Worm (Caenorhabditis elegans) whole organism, young adult: ENCODE data around the gene Y38H6C.9.

Experiments
- B0261.1 ChIP-seq: sonication (generic microtip); optimal IDR thresholded peaks from 2 replicates; lab custom pipeline; 2016; ENCODE audit warnings: mild to moderate bottlenecking, missing genetic modification characterization, moderate library complexity, missing compliant biosample characterization
- D2030.7 ChIP-seq: fragments of 200-800 bp; sonication (Bioruptor generic); IDR thresholded peaks from 2 replicates; pipeline ENCODE4 v1.3.6; 2022; ENCODE audit warnings: missing genetic modification reagents, missing genetic modification characterization, missing compliant biosample characterization
- F10E7.11 ChIP-seq: sonication (generic microtip); optimal IDR thresholded peaks from 2 replicates; lab custom pipeline; 2017; ENCODE audit warnings: mild to moderate bottlenecking, missing genetic modification characterization, moderate library complexity, missing compliant biosample characterization
- F33H1.4 ChIP-seq: fragments of 200-800 bp; sonication (Bioruptor generic); IDR thresholded peaks from 2 replicates; pipeline ENCODE4 v1.3.6; 2022; ENCODE audit warnings: missing genetic modification reagents, missing genetic modification characterization, missing compliant biosample characterization
- F49E8.2 ChIP-seq: sonication (generic microtip); optimal IDR thresholded peaks from 3 replicates; lab custom pipeline; 2017; ENCODE audit warnings: missing genetic modification characterization, mild to moderate bottlenecking, missing compliant biosample characterization, antibody characterized with exemption, moderate library complexity; ENCODE audit not compliant: insufficient read depth
- F55B11.4 ChIP-seq: sonication (generic microtip); optimal IDR thresholded peaks from 2 replicates; lab custom pipeline; 2016; ENCODE audit warnings: missing compliant biosample characterization, missing genetic modification characterization, borderline replicate concordance; ENCODE audit not compliant: insufficient read depth
- Y53F4B.3 ChIP-seq: fragments of 200-800 bp; sonication (Bioruptor generic); IDR thresholded peaks from 2 replicates; pipeline ENCODE4 v1.3.6; 2022; ENCODE audit warnings: missing genetic modification reagents, missing genetic modification characterization, missing compliant biosample characterization
- Y79H2A.3 ChIP-seq: fragments of 200-800 bp; sonication (Bioruptor generic); conservative IDR thresholded peaks from 2 replicates; pipeline ENCODE4 v1.3.6; 2022; ENCODE audit warnings: missing genetic modification reagents, missing genetic modification characterization, missing compliant biosample characterization
- athp-1 ChIP-seq: sonication (generic microtip); optimal IDR thresholded peaks from 2 replicates; lab custom pipeline; 2017; ENCODE audit warnings: mild to moderate bottlenecking, missing genetic modification characterization, missing compliant biosample characterization
- attf-3 ChIP-seq: fragments of 200-800 bp; sonication (Bioruptor generic); conservative IDR thresholded peaks from 2 replicates; pipeline ENCODE4 v1.3.6; 2022; ENCODE audit warnings: missing genetic modification reagents, missing genetic modification characterization, missing compliant biosample characterization
- attf-6 ChIP-seq: fragments of 200-800 bp; sonication (Bioruptor generic); IDR thresholded peaks from 2 replicates; pipeline ENCODE4 v1.3.6; 2022; ENCODE audit warnings: missing genetic modification reagents, missing genetic modification characterization, missing compliant biosample characterization
- ceh-100 ChIP-seq: fragments of 200-800 bp; sonication (Bioruptor generic); IDR thresholded peaks from 2 replicates; pipeline ENCODE4 v1.3.6; 2022; ENCODE audit warnings: missing genetic modification reagents, missing genetic modification characterization, missing compliant biosample characterization
- ceh-27 ChIP-seq: fragments of 200-800 bp; sonication (Bioruptor generic); optimal IDR thresholded peaks from 2 replicates; lab custom pipeline; 2018; ENCODE audit warnings: mild to moderate bottlenecking, missing genetic modification characterization, moderate library complexity, missing compliant biosample characterization
- ceh-40 ChIP-seq: fragments of 200-800 bp; sonication (Bioruptor generic); IDR thresholded peaks from 2 replicates; pipeline ENCODE4 v1.3.6; 2022; ENCODE audit warnings: missing genetic modification characterization, missing compliant biosample characterization
- dox-1 ChIP-seq: fragments of 200-800 bp; sonication (Bioruptor generic); IDR thresholded peaks from 2 replicates; pipeline ENCODE4 v1.3.6; 2022; ENCODE audit warnings: missing genetic modification reagents, missing genetic modification characterization, missing compliant biosample characterization
- dpl-1 ChIP-seq: fragments of 150-350 bp; optimal IDR thresholded peaks from 2 replicates; lab custom pipeline; 2014; ENCODE audit warnings: missing biosample characterization, missing genetic modification reagents, missing genetic modification characterization
- egl-44 ChIP-seq: fragments of 200-800 bp; sonication (Bioruptor generic); IDR thresholded peaks from 2 replicates; pipeline ENCODE4 v1.3.6; 2022; ENCODE audit warnings: missing genetic modification reagents, missing genetic modification characterization, missing compliant biosample characterization
- egrh-3 ChIP-seq: fragments of 200-800 bp; sonication (Bioruptor generic); IDR thresholded peaks from 2 replicates; pipeline ENCODE4 v1.3.6; 2022; ENCODE audit warnings: missing genetic modification reagents, missing genetic modification characterization, missing compliant biosample characterization
- ekl-4 ChIP-seq: fragments of 200-800 bp; sonication (Bioruptor generic); IDR thresholded peaks from 2 replicates; pipeline ENCODE4 v1.3.6; 2022; ENCODE audit warnings: missing genetic modification reagents, missing genetic modification characterization, missing compliant biosample characterization
- ets-4 ChIP-seq: fragments of 200-800 bp; sonication (Bioruptor generic); optimal IDR thresholded peaks from 2 replicates; lab custom pipeline; 2018; ENCODE audit warnings: mild to moderate bottlenecking, missing genetic modification characterization, missing compliant biosample characterization
- hlh-26 ChIP-seq: fragments of 200-800 bp; sonication (Bioruptor generic); conservative IDR thresholded peaks from 2 replicates; pipeline ENCODE4 v1.3.6; 2022; ENCODE audit warnings: missing genetic modification reagents, missing genetic modification characterization, missing compliant biosample characterization
- hmg-1.2 ChIP-seq: fragments of 200-800 bp; sonication (Bioruptor generic); IDR thresholded peaks from 2 replicates; pipeline ENCODE4 v1.3.6; 2022; ENCODE audit warnings: missing genetic modification reagents, missing genetic modification characterization, missing compliant biosample characterization
- lag-1 ChIP-seq: fragments of 200-800 bp; sonication (Bioruptor generic); IDR thresholded peaks from 2 replicates; pipeline ENCODE4 v1.3.6; 2022; ENCODE audit warnings: missing genetic modification reagents, missing genetic modification characterization, missing compliant biosample characterization
- let-526 ChIP-seq: fragments of 200-800 bp; sonication (Bioruptor generic); IDR thresholded peaks from 2 replicates; pipeline ENCODE4 v1.3.6; 2022; ENCODE audit warnings: missing genetic modification reagents, missing genetic modification characterization, missing compliant biosample characterization
- let-607 ChIP-seq, 2 experiments: fragments of 200-800 bp in 1 of 2; sonication (Bioruptor generic) in 1 of 2; sonication (generic microtip) in 1 of 2; optimal IDR thresholded peaks; 2 replicates each; lab custom pipeline; 2016 to 2018; ENCODE audit warnings: mild to moderate bottlenecking in 2 of 2, missing compliant biosample characterization in 2 of 2, missing genetic modification characterization in 2 of 2, moderate library complexity in 2 of 2, missing genotype in 1 of 2
- lin-26 ChIP-seq: fragments of 200-800 bp; sonication (Bioruptor generic); IDR thresholded peaks from 2 replicates; pipeline ENCODE4 v1.3.6; 2022; ENCODE audit warnings: missing genetic modification reagents, missing genetic modification characterization, missing compliant biosample characterization
- lir-1 ChIP-seq: fragments of 200-800 bp; sonication (Bioruptor generic); conservative IDR thresholded peaks from 2 replicates; pipeline ENCODE4 v1.3.6; 2022; ENCODE audit warnings: missing genetic modification reagents, missing genetic modification characterization, missing compliant biosample characterization
- lsl-1 ChIP-seq: fragments of 200-800 bp; sonication (Bioruptor generic); optimal IDR thresholded peaks from 2 replicates; lab custom pipeline; 2018; ENCODE audit warnings: mild to moderate bottlenecking, missing genetic modification characterization, moderate library complexity, missing compliant biosample characterization
- lsy-27 ChIP-seq: sonication (generic microtip); optimal IDR thresholded peaks from 2 replicates; lab custom pipeline; 2017; ENCODE audit warnings: missing genetic modification characterization, mild to moderate bottlenecking, missing compliant biosample characterization, antibody characterized with exemption, missing genotype, borderline replicate concordance; ENCODE audit not compliant: insufficient read depth
- madf-10 ChIP-seq: sonication (generic microtip); optimal IDR thresholded peaks from 2 replicates; lab custom pipeline; 2016; ENCODE audit warnings: mild to moderate bottlenecking, missing genetic modification characterization, missing compliant biosample characterization
- madf-8 ChIP-seq: fragments of 200-800 bp; sonication (Bioruptor generic); conservative IDR thresholded peaks from 2 replicates; pipeline ENCODE4 v1.3.6; 2022; ENCODE audit warnings: missing genetic modification reagents, missing genetic modification characterization, missing compliant biosample characterization
- mcd-1 ChIP-seq: fragments of 200-800 bp; sonication (Bioruptor generic); IDR thresholded peaks from 2 replicates; pipeline ENCODE4 v1.3.6; 2022; ENCODE audit warnings: missing genetic modification reagents, missing genetic modification characterization, missing compliant biosample characterization
- nfyb-1 ChIP-seq: fragments of 200-800 bp; sonication (Bioruptor generic); IDR thresholded peaks from 2 replicates; pipeline ENCODE4 v1.3.6; 2022; ENCODE audit warnings: missing genetic modification reagents, missing genetic modification characterization, missing compliant biosample characterization
- nhr-120 ChIP-seq: fragments of 200-800 bp; sonication (Bioruptor generic); IDR thresholded peaks from 2 replicates; pipeline ENCODE4 v1.3.6; 2022; ENCODE audit warnings: missing genetic modification characterization, missing compliant biosample characterization
- nhr-80 ChIP-seq: sonication (generic microtip); optimal IDR thresholded peaks from 2 replicates; lab custom pipeline; 2016; ENCODE audit warnings: missing genetic modification characterization, missing compliant biosample characterization
- repo-1 ChIP-seq: sonication (generic microtip); optimal IDR thresholded peaks from 2 replicates; lab custom pipeline; 2017; ENCODE audit warnings: mild to moderate bottlenecking, missing genetic modification characterization, missing compliant biosample characterization
- tlf-1 ChIP-seq: fragments of 200-800 bp; sonication (Bioruptor generic); optimal IDR thresholded peaks from 2 replicates; lab custom pipeline; 2018; ENCODE audit warnings: mild to moderate bottlenecking, missing genetic modification characterization, missing compliant biosample characterization
- unc-130 ChIP-seq: sonication (generic microtip); optimal IDR thresholded peaks from 2 replicates; lab custom pipeline; 2016; ENCODE audit warnings: missing genetic modification reagents, missing genetic modification characterization, missing compliant biosample characterization
- zfh-2 ChIP-seq: fragments of 200-800 bp; sonication (Bioruptor generic); conservative IDR thresholded peaks from 2 replicates; pipeline ENCODE4 v1.3.6; 2022; ENCODE audit warnings: missing genetic modification reagents, missing genetic modification characterization, missing compliant biosample characterization
- ztf-25 ChIP-seq: fragments of 200-800 bp; sonication (Bioruptor generic); IDR thresholded peaks from 2 replicates; pipeline ENCODE4 v1.3.6; 2022; ENCODE audit warnings: missing genetic modification reagents, missing genetic modification characterization, missing compliant biosample characterization

Gene Y38H6C.9

ce11 chrV:20506542-20506941, 15.5 kb downstream of the Y38H6C.9 start:
- peak; percentile 21; the same call in 1 of the 2 replicates for TF ChIP-seq egrh-3 (GFP tag; lab: Robert Waterston, UW)
- no peak for TF ChIP-seq lir-1 (GFP tag; lab: Robert Waterston, UW)
- peak; percentile 67; the same call in 1 of the 2 replicates for TF ChIP-seq zfh-2 (GFP tag; lab: Robert Waterston, UW)
- TF ChIP-seq, all 124 proteins: peak for 2

ce11 chrV:20504997-20505396, 17.1 kb downstream of the Y38H6C.9 start, which contains the start of gene Y38H6C.4:
Gene Y38H6C.4 (minus strand): TSS chrV:20505097.
- TF ChIP-seq attf-6 (GFP tag; lab: Robert Waterston, UW) (no peak), D2030.7 (GFP tag; lab: Robert Waterston, UW) (no peak), let-526 (GFP tag; lab: Robert Waterston, UW) (no peak), lsy-27 (tag; lab: Kevin White, UChicago) (no peak), tlf-1 (no peak), nfyb-1 (GFP tag; lab: Robert Waterston, UW) (no peak)
- TF ChIP-seq, all 124 proteins: peak for 0

- TF ChIP-seq D2030.7 (GFP tag; lab: Robert Waterston, UW) (no peak), lin-26 (GFP tag; lab: Robert Waterston, UW) (no peak), ztf-25 (GFP tag; lab: Robert Waterston, UW) (no peak), dox-1 (no peak), ceh-27 (GFP tag; lab: Kevin White, UChicago) (no peak), lag-1 (GFP tag; lab: Robert Waterston, UW) (no peak), Y79H2A.3 (no peak), madf-8 (no peak)
Measured at ce11 chrV:20500405-20500804, 21.7 kb downstream of the Y38H6C.9 start, which contains the start of gene dct-14. Gene dct-14 (minus strand): TSS chrV:20500505.

ce11 chrV:20499642-20500041, 22.4 kb downstream of the Y38H6C.9 start:
- no peak for TF ChIP-seq F10E7.11 (tag; lab: Kevin White, UChicago)
- TF ChIP-seq let-607 (tag; optimal IDR thresholded peaks at IDR 0.05; lab: Kevin White, UChicago) = peak in 1 of 2 experiments; percentile 12
- no peak for TF ChIP-seq athp-1 (tag; lab: Kevin White, UChicago)
- peak; percentile 23 for TF ChIP-seq nhr-80 (tag; lab: Kevin White, UChicago)

- TF ChIP-seq hlh-26 (no peak), repo-1 (tag; lab: Kevin White, UChicago) (no peak), F55B11.4 (tag; lab: Kevin White, UChicago) (no peak), ets-4 (GFP tag; lab: Kevin White, UChicago) (no peak), hmg-1.2 (GFP tag; lab: Robert Waterston, UW) (no peak), unc-130 (no peak), egl-44 (0 out of 2 replicates have a peak, but pooled peaks have one; percentile 47), dox-1 (no peak), F33H1.4 (GFP tag; lab: Robert Waterston, UW) (no peak), madf-10 (tag; lab: Kevin White, UChicago) (no peak), attf-3 (GFP tag; lab: Robert Waterston, UW) (no peak), let-526 (GFP tag; lab: Robert Waterston, UW) (no peak), Y79H2A.3 (no peak), lsl-1 (GFP tag; lab: Kevin White, UChicago) (no peak), zfh-2 (GFP tag; lab: Robert Waterston, UW) (no peak), athp-1 (tag; lab: Kevin White, UChicago) (no peak), lin-26 (GFP tag; lab: Robert Waterston, UW) (no peak), Y53F4B.3 (GFP tag; lab: Robert Waterston, UW) (no peak), ekl-4 (GFP tag; lab: Robert Waterston, UW) (0 out of 2 replicates have a peak, but pooled peaks have one; percentile 36), mcd-1 (0 out of 2 replicates have a peak, but pooled peaks have one; percentile 19), ceh-40 (no peak), nhr-80 (tag; lab: Kevin White, UChicago) (peak; percentile 96), F49E8.2 (no peak), nhr-120 (GFP tag; lab: Robert Waterston, UW) (no peak), ceh-100 (GFP tag; lab: Robert Waterston, UW) (no peak), let-607 (tag; optimal IDR thresholded peaks at IDR 0.05; lab: Kevin White, UChicago) (peak; percentile 95 to 97), dpl-1 (no peak), B0261.1 (tag; lab: Kevin White, UChicago) (no peak)
Measured at ce11 chrV:20498980-20499379, 23.1 kb downstream of the Y38H6C.9 start, which contains the start of gene dct-16. Gene dct-16 (minus strand): TSS chrV:20499057.
